Worm (Caenorhabditis elegans) whole organism, young adult: Measurements from ENCODE around the gene Y55F3BR.2.

ENCODE experiments used
- Y79H2A.3 ChIP-seq: fragments of 200-800 bp; sonication (Bioruptor generic); conservative IDR thresholded peaks from 2 replicates; pipeline ENCODE4 v1.3.6; 2022; ENCODE audit warnings: missing genetic modification reagents, missing genetic modification characterization, missing compliant biosample characterization
- ceh-100 ChIP-seq: fragments of 200-800 bp; sonication (Bioruptor generic); IDR thresholded peaks from 2 replicates; pipeline ENCODE4 v1.3.6; 2022; ENCODE audit warnings: missing genetic modification reagents, missing genetic modification characterization, missing compliant biosample characterization
- let-526 ChIP-seq: fragments of 200-800 bp; sonication (Bioruptor generic); IDR thresholded peaks from 2 replicates; pipeline ENCODE4 v1.3.6; 2022; ENCODE audit warnings: missing genetic modification reagents, missing genetic modification characterization, missing compliant biosample characterization
- madf-6 ChIP-seq: fragments of 200-800 bp; sonication (Bioruptor generic); IDR thresholded peaks from 2 replicates; pipeline ENCODE4 v1.3.6; 2022; ENCODE audit warnings: missing genetic modification reagents, missing genetic modification characterization, missing compliant biosample characterization
- tbp1 ChIP-seq: fragments of 200-800 bp; sonication (Bioruptor generic); optimal IDR thresholded peaks from 2 replicates; lab custom pipeline; 2018; ENCODE audit warnings: mild to moderate bottlenecking, missing genetic modification characterization, missing compliant biosample characterization
- zim-3 ChIP-seq: sonication (generic microtip); optimal IDR thresholded peaks from 2 replicates; lab custom pipeline; 2017; ENCODE audit warnings: mild to moderate bottlenecking, missing genetic modification characterization, moderate library complexity, missing compliant biosample characterization
- ztf-26 ChIP-seq: sonication (generic microtip); optimal IDR thresholded peaks from 2 replicates; lab custom pipeline; 2017; ENCODE audit warnings: missing genetic modification characterization, missing compliant biosample characterization
- ztf-28 ChIP-seq: fragments of 200-800 bp; sonication (Bioruptor generic); IDR thresholded peaks from 2 replicates; pipeline ENCODE4 v1.3.6; 2022; ENCODE audit warnings: missing genetic modification reagents, missing genetic modification characterization, missing compliant biosample characterization
- ztf-6 ChIP-seq: fragments of 200-800 bp; sonication (Bioruptor generic); IDR thresholded peaks from 2 replicates; pipeline ENCODE4 v1.3.6; 2022; ENCODE audit warnings: missing genetic modification reagents, missing genetic modification characterization, missing compliant biosample characterization

DNA sequence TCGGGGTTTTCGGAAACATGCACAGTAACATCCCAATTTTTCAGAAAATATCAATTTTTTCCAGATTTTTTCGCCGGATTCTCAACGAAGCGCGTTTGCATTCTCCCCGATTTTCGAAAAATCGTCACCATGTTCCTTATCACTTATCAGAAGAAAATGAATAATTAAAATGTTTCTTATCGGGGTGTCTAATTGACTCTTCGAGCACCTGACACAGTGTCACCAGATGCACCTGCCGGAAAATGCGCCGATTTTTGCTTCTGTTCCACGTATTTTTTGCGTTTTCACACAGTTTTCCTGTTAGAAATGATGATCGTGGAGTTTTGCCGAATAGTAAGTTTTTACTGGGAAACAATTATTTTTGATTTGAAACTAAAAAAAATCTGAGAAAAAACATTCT is 3.2 kb upstream of the Y55F3BR.2 start:
- TF ChIP-seq zim-3 (tag; lab: Kevin White, UChicago) (no peak), ztf-6 (GFP tag; lab: Robert Waterston, UW) (no peak), let-526 (GFP tag; lab: Robert Waterston, UW) (no peak), madf-6 (GFP tag; lab: Robert Waterston, UW) (no peak), tbp1 (GFP tag; lab: Kevin White, UChicago) (no peak), ztf-26 (tag; lab: Kevin White, UChicago) (no peak), ceh-100 (GFP tag; lab: Robert Waterston, UW) (no peak), Y79H2A.3 (GFP tag; lab: Robert Waterston, UW) (no peak), ztf-28 (no peak)
